Worm (Caenorhabditis elegans): ENCODE data around the gene srh-250.

Gene srh-250

DNA sequence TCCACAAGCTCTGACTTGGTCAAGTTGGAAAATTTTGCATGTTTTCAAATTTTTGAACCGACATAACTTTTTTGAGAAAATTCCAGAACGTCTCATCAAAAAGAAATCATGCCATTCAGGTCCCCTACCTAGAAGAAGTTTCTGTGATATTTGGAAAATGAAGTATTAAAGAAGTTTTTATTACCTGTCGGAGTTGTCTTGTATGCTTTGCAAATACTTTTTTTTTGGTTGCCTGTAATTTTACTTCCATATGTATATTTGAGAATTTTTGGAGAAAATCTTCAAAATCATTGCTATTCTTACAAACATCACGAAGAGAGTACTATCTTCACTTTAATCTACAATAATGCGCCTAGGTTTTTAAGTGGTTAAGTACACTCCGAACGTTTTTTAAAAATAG is 27.8 kb upstream of the srh-250 start, which contains the start of gene nhr-72:
Gene nhr-72, minus strand, starts transcription at position 101 of the 400 bp plus-strand sequence.
- TF ChIP-seq blmp-1 (tag; optimal IDR thresholded peaks at IDR 0.05): no peak
- TF ChIP-seq nhr-28 (tag; optimal IDR thresholded peaks at IDR 0.05): no peak
- no peak for TF ChIP-seq elt-1 (tag; optimal IDR thresholded peaks at IDR 0.05; ENCODE audit: borderline replicate concordance, insufficient read depth)
- no peak for TF ChIP-seq nhr-76 (tag; optimal IDR thresholded peaks at IDR 0.05)
- TF ChIP-seq elt-3 (tag; optimal IDR thresholded peaks at IDR 0.05): no peak
- no peak for TF ChIP-seq sptf-1 (tag; optimal IDR thresholded peaks at IDR 0.05)
- TF ChIP-seq mab-5 (tag; optimal IDR thresholded peaks at IDR 0.05): no peak
- no peak for TF ChIP-seq ces-1 (GFP tag; optimal IDR thresholded peaks at IDR 0.05)
- TF ChIP-seq zip-8 (tag; optimal IDR thresholded peaks at IDR 0.05): no peak
- TF ChIP-seq unc-62 (GFP tag; optimal IDR thresholded peaks at IDR 0.05): no peak
- no peak for TF ChIP-seq lsy-2 (tag; optimal IDR thresholded peaks at IDR 0.05)
- no peak for TF ChIP-seq tbx-8 (GFP tag; optimal IDR thresholded peaks at IDR 0.05)
- TF ChIP-seq ceh-43 (GFP tag; optimal IDR thresholded peaks at IDR 0.05): no peak

DNA sequence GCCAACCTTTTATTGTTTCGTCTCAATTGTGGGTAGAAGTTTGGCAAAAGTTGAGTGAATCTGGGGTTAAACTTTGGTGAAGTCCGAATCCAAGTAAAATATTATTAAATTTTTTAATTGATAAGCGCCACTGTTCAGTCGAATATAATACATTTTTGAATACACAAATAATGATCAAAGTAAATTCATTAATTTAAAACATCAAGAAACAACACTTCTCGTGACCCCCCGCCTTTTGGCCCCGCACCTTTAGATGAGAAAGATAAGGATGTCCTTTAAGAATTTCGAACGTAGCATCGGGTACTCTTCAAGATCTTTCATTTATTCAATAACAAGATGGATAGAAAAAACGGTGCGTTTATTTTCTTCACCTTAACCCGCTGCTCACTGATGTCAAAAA is 25.8 kb upstream of the srh-250 start, which contains the start of gene nhr-257:
Gene nhr-257, plus strand, starts transcription at position 301 of the 400 bp plus-strand sequence.
- TF ChIP-seq mab-5 (tag; optimal IDR thresholded peaks at IDR 0.05): no peak
- TF ChIP-seq unc-62 (GFP tag; optimal IDR thresholded peaks at IDR 0.05): no peak
- TF ChIP-seq flh-1 (GFP tag; optimal IDR thresholded peaks at IDR 0.05): no peak
- no peak for TF ChIP-seq mep-1 (tag; optimal IDR thresholded peaks at IDR 0.05)
- no peak for TF ChIP-seq ham-2 (GFP tag; optimal IDR thresholded peaks at IDR 0.05)
- no peak for TF ChIP-seq unc-39 (tag; optimal IDR thresholded peaks at IDR 0.05)
- no peak for TF ChIP-seq unc-120 (tag; optimal IDR thresholded peaks at IDR 0.05; ENCODE audit: poor library complexity, severe bottlenecking)
- TF ChIP-seq tbx-8 (GFP tag; optimal IDR thresholded peaks at IDR 0.05): no peak
- TF ChIP-seq sem-2 (GFP tag; optimal IDR thresholded peaks at IDR 0.05): no peak
- TF ChIP-seq nhr-237 (tag; optimal IDR thresholded peaks at IDR 0.05): no peak

DNA sequence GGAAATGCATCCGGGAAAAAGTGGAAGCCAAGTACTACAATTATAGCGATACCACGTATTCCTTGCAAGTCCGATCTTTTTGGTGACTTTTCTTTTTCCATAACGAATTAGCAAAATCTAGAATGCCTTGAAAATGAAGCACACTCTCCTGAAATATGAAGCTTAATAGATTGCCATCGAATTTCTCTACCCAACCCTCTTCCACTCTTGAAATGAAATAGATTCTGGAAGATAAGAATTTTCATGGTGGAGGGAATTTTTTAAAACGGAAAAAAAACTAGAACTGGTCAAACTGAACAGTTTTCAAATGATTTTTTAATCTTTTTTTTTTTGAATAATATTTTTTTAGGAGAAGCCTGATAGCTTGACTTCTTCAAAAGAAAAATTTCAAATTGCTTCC is 17.6 kb upstream of the srh-250 start, which contains the start of gene oac-11:
Gene oac-11, minus strand, starts transcription at position 101 of the 400 bp plus-strand sequence.
- no peak for TF ChIP-seq tbx-8 (GFP tag; optimal IDR thresholded peaks at IDR 0.05)
- no peak for TF ChIP-seq ceh-43 (GFP tag; optimal IDR thresholded peaks at IDR 0.05)
- TF ChIP-seq snpc-4 (tag; optimal IDR thresholded peaks at IDR 0.05): no peak
- TF ChIP-seq drap-1 (GFP tag; optimal IDR thresholded peaks at IDR 0.05): no peak
- TF ChIP-seq zip-8 (tag; optimal IDR thresholded peaks at IDR 0.05): no peak
- TF ChIP-seq lsy-2 (tag; optimal IDR thresholded peaks at IDR 0.05): no peak
- TF ChIP-seq nhr-2 (tag; optimal IDR thresholded peaks at IDR 0.05): no peak
- TF ChIP-seq hlh-1 (tag; optimal IDR thresholded peaks at IDR 0.05): no peak
- TF ChIP-seq cnd-1 (tag; optimal IDR thresholded peaks at IDR 0.05): no peak
- no peak for TF ChIP-seq ceh-83 (GFP tag; optimal IDR thresholded peaks at IDR 0.05)
- no peak for TF ChIP-seq M03D4.4 (tag; optimal IDR thresholded peaks at IDR 0.05)
- TF ChIP-seq blmp-1 (tag; optimal IDR thresholded peaks at IDR 0.05): no peak
- no peak for TF ChIP-seq ztf-11 (tag; optimal IDR thresholded peaks at IDR 0.05)
- no peak for TF ChIP-seq nhr-28 (tag; optimal IDR thresholded peaks at IDR 0.05)
- no peak for TF ChIP-seq ceh-39 (tag; optimal IDR thresholded peaks at IDR 0.05)
- no peak for TF ChIP-seq nhr-12 (tag; optimal IDR thresholded peaks at IDR 0.05)
- no peak for TF ChIP-seq ham-2 (GFP tag; optimal IDR thresholded peaks at IDR 0.05)
- TF ChIP-seq sem-2 (GFP tag; optimal IDR thresholded peaks at IDR 0.05): no peak
- TF ChIP-seq nhr-237 (tag; optimal IDR thresholded peaks at IDR 0.05): no peak

DNA sequence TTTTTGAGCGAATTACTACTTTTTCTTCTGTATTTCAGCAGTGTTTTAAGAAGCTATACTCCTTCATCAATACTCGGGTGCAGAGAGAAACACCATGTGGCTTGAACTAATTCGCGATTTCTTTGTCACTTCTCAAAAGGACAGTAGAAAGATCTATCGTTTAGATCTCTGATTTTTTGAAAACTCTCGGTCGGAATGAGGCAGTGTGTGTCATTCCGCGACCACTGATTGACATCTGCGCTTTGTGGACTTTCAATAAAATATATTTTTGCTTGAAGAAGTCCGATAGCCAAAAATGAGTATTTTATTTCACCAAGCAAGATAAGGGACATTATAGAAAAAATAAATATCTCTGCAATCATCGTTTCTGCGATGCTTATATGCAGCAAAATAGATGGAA is 16.4 kb upstream of the srh-250 start:
- TF ChIP-seq flh-1 (GFP tag; optimal IDR thresholded peaks at IDR 0.05): no peak
- TF ChIP-seq tbx-8 (GFP tag; optimal IDR thresholded peaks at IDR 0.05): no peak
- TF ChIP-seq unc-120 (tag; optimal IDR thresholded peaks at IDR 0.05; ENCODE audit: poor library complexity, severe bottlenecking): no peak
- TF ChIP-seq ham-2 (GFP tag; optimal IDR thresholded peaks at IDR 0.05): no peak
- no peak for TF ChIP-seq nhr-12 (tag; optimal IDR thresholded peaks at IDR 0.05)
- TF ChIP-seq nhr-28 (tag; optimal IDR thresholded peaks at IDR 0.05): no peak

DNA sequence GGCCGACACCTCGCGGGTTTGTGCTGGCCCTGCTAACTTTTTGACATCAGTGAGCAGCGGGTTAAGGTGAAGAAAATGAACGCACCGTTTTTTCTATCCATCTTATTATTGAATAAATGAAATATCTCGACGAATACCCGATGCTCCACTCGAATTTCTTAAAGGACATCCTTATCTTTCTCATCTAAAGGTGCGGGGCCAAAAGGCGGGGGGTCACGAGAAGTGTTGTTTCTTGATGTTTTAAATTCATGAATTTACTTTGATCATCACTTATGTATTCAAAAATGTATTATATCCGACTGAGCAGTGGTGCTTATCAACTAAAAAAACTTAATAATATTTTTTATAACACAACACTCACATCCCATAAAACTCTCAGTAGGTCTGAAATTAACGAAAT is 13.8 kb upstream of the srh-250 start, which contains the start of gene nhr-261:
Gene nhr-261, minus strand, starts transcription at position 101 of the 400 bp plus-strand sequence.
- TF ChIP-seq snpc-4 (tag; optimal IDR thresholded peaks at IDR 0.05) (no peak), blmp-1 (tag; optimal IDR thresholded peaks at IDR 0.05) (no peak), nhr-2 (tag; optimal IDR thresholded peaks at IDR 0.05) (no peak), zip-8 (tag; optimal IDR thresholded peaks at IDR 0.05) (no peak), ceh-43 (GFP tag; optimal IDR thresholded peaks at IDR 0.05) (no peak), lin-13 (tag; optimal IDR thresholded peaks at IDR 0.05) (no peak), drap-1 (GFP tag; optimal IDR thresholded peaks at IDR 0.05) (no peak), unc-39 (tag; optimal IDR thresholded peaks at IDR 0.05) (no peak), mep-1 (tag; optimal IDR thresholded peaks at IDR 0.05) (no peak), cnd-1 (tag; optimal IDR thresholded peaks at IDR 0.05) (no peak), nhr-76 (tag; optimal IDR thresholded peaks at IDR 0.05) (no peak), ceh-39 (tag; optimal IDR thresholded peaks at IDR 0.05) (no peak), pha-4 (tag; optimal IDR thresholded peaks at IDR 0.05) (no peak), mls-2 (tag; optimal IDR thresholded peaks at IDR 0.05) (no peak), hlh-1 (tag; optimal IDR thresholded peaks at IDR 0.05) (no peak), lsy-2 (tag; optimal IDR thresholded peaks at IDR 0.05) (no peak), elt-3 (tag; optimal IDR thresholded peaks at IDR 0.05) (no peak), ces-1 (GFP tag; optimal IDR thresholded peaks at IDR 0.05) (no peak)

Measured in whole organism, mixed stage, embryonic.